Worm (Caenorhabditis elegans) whole organism, late embryonic: ENCODE results near the gene mrp-6.
A peak's percentile ranks its signal among the peaks of the same experiment; 100 is the strongest.

Source experiments
- C08G9.2 ChIP-seq: sonication (generic microtip); optimal IDR thresholded peaks from 2 replicates; lab custom pipeline; 2016; ENCODE audit warnings: mild to moderate bottlenecking, missing genetic modification characterization, moderate library complexity, missing compliant biosample characterization
- F13H6.1 ChIP-seq: sonication (generic microtip); optimal IDR thresholded peaks from 2 replicates; lab custom pipeline; 2016; ENCODE audit warnings: missing genetic modification characterization, missing compliant biosample characterization
- K02D7.2 ChIP-seq: sonication (generic microtip); optimal IDR thresholded peaks from 2 replicates; lab custom pipeline; 2017; ENCODE audit warnings: mild to moderate bottlenecking, missing genetic modification characterization, missing compliant biosample characterization
- T23F11.4 ChIP-seq: fragments of 200-800 bp; sonication (Bioruptor generic); optimal IDR thresholded peaks from 2 replicates; lab custom pipeline; 2018; ENCODE audit warnings: mild to moderate bottlenecking, missing genetic modification characterization, missing compliant biosample characterization
- Y22D7AL.16 ChIP-seq: sonication (generic microtip); optimal IDR thresholded peaks from 2 replicates; lab custom pipeline; 2016; ENCODE audit warnings: missing genetic modification characterization, missing compliant biosample characterization
- ahr-1 ChIP-seq: sonication (generic microtip); optimal IDR thresholded peaks from 2 replicates; lab custom pipeline; 2016; ENCODE audit warnings: missing genetic modification characterization, missing compliant biosample characterization
- ama-1 ChIP-seq: fragments of 150-350 bp; optimal IDR thresholded peaks from 2 replicates; lab custom pipeline; 2014
- ceh-14 ChIP-seq: sonication (generic microtip); optimal IDR thresholded peaks from 2 replicates; lab custom pipeline; 2016; ENCODE audit warnings: missing genotype, missing genetic modification characterization, missing compliant biosample characterization
- ceh-18 ChIP-seq: sonication (generic microtip); optimal IDR thresholded peaks from 2 replicates; lab custom pipeline; 2016; ENCODE audit warnings: missing genetic modification characterization, missing compliant biosample characterization
- ceh-19 ChIP-seq: fragments of 200-800 bp; sonication (Bioruptor generic); optimal IDR thresholded peaks from 2 replicates; lab custom pipeline; 2018; ENCODE audit warnings: mild to moderate bottlenecking, missing genetic modification characterization, missing compliant biosample characterization
- ceh-2 ChIP-seq: sonication (generic microtip); optimal IDR thresholded peaks from 2 replicates; lab custom pipeline; 2016; ENCODE audit warnings: missing genotype, missing genetic modification characterization, missing compliant biosample characterization
- ceh-22 ChIP-seq: sonication (generic microtip); optimal IDR thresholded peaks from 2 replicates; lab custom pipeline; 2017; ENCODE audit warnings: missing biosample characterization, missing genetic modification characterization
- ceh-24 ChIP-seq: sonication (generic microtip); optimal IDR thresholded peaks from 2 replicates; lab custom pipeline; 2016; ENCODE audit warnings: mild to moderate bottlenecking, missing genetic modification characterization, missing compliant biosample characterization
- ceh-30 ChIP-seq: fragments of 150-350 bp; optimal IDR thresholded peaks from 2 replicates; lab custom pipeline; 2014; ENCODE audit warnings: missing biosample characterization, missing genetic modification characterization
- ceh-31 ChIP-seq: sonication (generic microtip); optimal IDR thresholded peaks from 2 replicates; lab custom pipeline; 2016; ENCODE audit warnings: missing genetic modification characterization, missing compliant biosample characterization
- ceh-45 ChIP-seq: fragments of 200-800 bp; sonication (Bioruptor generic); IDR thresholded peaks from 2 replicates; pipeline ENCODE4 v1.3.6; 2022; ENCODE audit warnings: missing genetic modification reagents, missing genetic modification characterization, missing compliant biosample characterization
- ceh-48 ChIP-seq: sonication (generic microtip); optimal IDR thresholded peaks from 2 replicates; lab custom pipeline; 2016; ENCODE audit warnings: missing genetic modification characterization, inconsistent platforms, missing compliant biosample characterization
- ceh-6 ChIP-seq: fragments of 200-800 bp; sonication (Bioruptor generic); optimal IDR thresholded peaks from 2 replicates; lab custom pipeline; 2018; ENCODE audit warnings: mild to moderate bottlenecking, missing genetic modification characterization, missing compliant biosample characterization
- che-1 ChIP-seq: sonication (generic microtip); optimal IDR thresholded peaks from 2 replicates; lab custom pipeline; 2016; ENCODE audit warnings: mild to moderate bottlenecking, missing genetic modification characterization, missing compliant biosample characterization
- dmd-4 ChIP-seq: sonication (generic microtip); optimal IDR thresholded peaks from 2 replicates; lab custom pipeline; 2016; ENCODE audit warnings: borderline replicate concordance, missing genetic modification characterization, missing compliant biosample characterization
- dve-1 ChIP-seq: sonication (generic microtip); optimal IDR thresholded peaks from 2 replicates; lab custom pipeline; 2017; ENCODE audit warnings: antibody characterized with exemption, mild to moderate bottlenecking, missing genetic modification characterization, missing compliant biosample characterization
- elt-4 ChIP-seq: sonication (generic microtip); optimal IDR thresholded peaks from 2 replicates; lab custom pipeline; 2016; ENCODE audit warnings: missing genetic modification characterization, missing compliant biosample characterization
- ets-4 ChIP-seq: sonication (generic microtip); optimal IDR thresholded peaks from 2 replicates; lab custom pipeline; 2016; ENCODE audit warnings: missing genetic modification characterization, missing compliant biosample characterization
- eyg-1 ChIP-seq: sonication (generic microtip); optimal IDR thresholded peaks from 2 replicates; lab custom pipeline; 2016; ENCODE audit warnings: missing genotype, missing genetic modification characterization, missing compliant biosample characterization
- fkh-10 ChIP-seq: fragments of 150-350 bp; optimal IDR thresholded peaks from 2 replicates; lab custom pipeline; 2014; ENCODE audit warnings: missing biosample characterization, missing genetic modification reagents, missing genetic modification characterization
- fkh-6 ChIP-seq: sonication (generic microtip); optimal IDR thresholded peaks from 2 replicates; lab custom pipeline; 2016; ENCODE audit warnings: missing genetic modification characterization, missing compliant biosample characterization
- gmeb-2 ChIP-seq: sonication (generic microtip); optimal IDR thresholded peaks from 2 replicates; lab custom pipeline; 2016; ENCODE audit warnings: missing genetic modification characterization, inconsistent platforms, missing compliant biosample characterization
- hlh-13 ChIP-seq: fragments of 200-800 bp; sonication (Bioruptor generic); optimal IDR thresholded peaks from 2 replicates; lab custom pipeline; 2018; ENCODE audit warnings: mild to moderate bottlenecking, missing genetic modification characterization, missing compliant biosample characterization
- hlh-15 ChIP-seq: sonication (generic microtip); optimal IDR thresholded peaks from 2 replicates; lab custom pipeline; 2016; ENCODE audit warnings: missing genetic modification characterization, missing compliant biosample characterization
- hlh-30 ChIP-seq: sonication (generic microtip); optimal IDR thresholded peaks from 2 replicates; lab custom pipeline; 2017; ENCODE audit warnings: antibody characterized with exemption, missing genetic modification characterization, missing compliant biosample characterization; ENCODE audit not compliant: insufficient read depth
- hlh-6 ChIP-seq: sonication (generic microtip); optimal IDR thresholded peaks from 2 replicates; lab custom pipeline; 2016; ENCODE audit warnings: missing genotype, missing genetic modification characterization, missing compliant biosample characterization
- lim-6 ChIP-seq: sonication (generic microtip); optimal IDR thresholded peaks from 2 replicates; lab custom pipeline; 2016; ENCODE audit warnings: missing genetic modification characterization, missing compliant biosample characterization
- lin-11 ChIP-seq: fragments of 200-800 bp; sonication (Bioruptor generic); optimal IDR thresholded peaks from 2 replicates; lab custom pipeline; 2018; ENCODE audit warnings: mild to moderate bottlenecking, missing genetic modification characterization, missing compliant biosample characterization
- madf-2 ChIP-seq: sonication (generic microtip); optimal IDR thresholded peaks from 2 replicates; lab custom pipeline; 2017; ENCODE audit warnings: missing genetic modification characterization, missing compliant biosample characterization
- mec-3 ChIP-seq: sonication (generic microtip); optimal IDR thresholded peaks from 2 replicates; lab custom pipeline; 2016; ENCODE audit warnings: borderline replicate concordance, missing genetic modification characterization, missing compliant biosample characterization
- nfya-1 ChIP-seq: sonication (generic microtip); optimal IDR thresholded peaks from 2 replicates; lab custom pipeline; 2017; ENCODE audit warnings: missing genetic modification characterization, mild to moderate bottlenecking, missing compliant biosample characterization, antibody characterized with exemption, moderate library complexity
- nhr-11 ChIP-seq: fragments of 150-350 bp; optimal IDR thresholded peaks from 2 replicates; lab custom pipeline; 2014; ENCODE audit warnings: missing biosample characterization, missing genetic modification characterization
- pat-9 ChIP-seq: fragments of 200-800 bp; sonication (Bioruptor generic); optimal IDR thresholded peaks from 2 replicates; lab custom pipeline; 2018; ENCODE audit warnings: mild to moderate bottlenecking, missing genetic modification characterization, moderate library complexity, missing compliant biosample characterization
- pax-1 ChIP-seq: fragments of 150-350 bp; optimal IDR thresholded peaks from 2 replicates; lab custom pipeline; 2014; ENCODE audit warnings: missing biosample characterization, missing genetic modification characterization
- pha-2 ChIP-seq: sonication (generic microtip); optimal IDR thresholded peaks from 2 replicates; lab custom pipeline; 2017; ENCODE audit warnings: mild to moderate bottlenecking, missing genetic modification characterization, missing compliant biosample characterization
- pha-4 ChIP-seq: fragments of 150-350 bp; optimal IDR thresholded peaks from 2 replicates; lab custom pipeline; 2018; ENCODE audit warnings: missing biosample characterization, missing genetic modification reagents, missing genetic modification characterization
- pqm-1 ChIP-seq: sonication (generic microtip); optimal IDR thresholded peaks from 2 replicates; lab custom pipeline; 2016; ENCODE audit warnings: missing genetic modification characterization, missing compliant biosample characterization
- ref-2 ChIP-seq: sonication (generic microtip); optimal IDR thresholded peaks from 2 replicates; lab custom pipeline; 2016; ENCODE audit warnings: missing genetic modification characterization, missing compliant biosample characterization
- rnt-1 ChIP-seq: sonication (generic microtip); optimal IDR thresholded peaks from 2 replicates; lab custom pipeline; 2016; ENCODE audit warnings: missing genetic modification characterization, missing compliant biosample characterization
- sox-2 ChIP-seq: fragments of 200-800 bp; sonication (Bioruptor generic); IDR thresholded peaks from 2 replicates; pipeline ENCODE4 v1.3.6; 2022; ENCODE audit warnings: missing genetic modification reagents, missing genetic modification characterization, missing compliant biosample characterization
- sox-4 ChIP-seq: sonication (generic microtip); optimal IDR thresholded peaks from 2 replicates; lab custom pipeline; 2017; ENCODE audit warnings: mild to moderate bottlenecking, missing genetic modification characterization, inconsistent platforms, missing compliant biosample characterization
- syd-9 ChIP-seq: sonication (generic microtip); optimal IDR thresholded peaks from 2 replicates; lab custom pipeline; 2016; ENCODE audit warnings: mild to moderate bottlenecking, missing genetic modification characterization, moderate library complexity, missing compliant biosample characterization
- tbx-2 ChIP-seq: sonication (generic microtip); optimal IDR thresholded peaks from 2 replicates; lab custom pipeline; 2016; ENCODE audit warnings: missing genetic modification characterization, missing compliant biosample characterization
- ttx-3 ChIP-seq: sonication (generic microtip); optimal IDR thresholded peaks from 2 replicates; lab custom pipeline; 2016; ENCODE audit warnings: missing genetic modification reagents, missing genetic modification characterization, missing compliant biosample characterization
- unc-42 ChIP-seq: sonication (generic microtip); optimal IDR thresholded peaks from 2 replicates; lab custom pipeline; 2016; ENCODE audit warnings: missing genotype, missing genetic modification characterization, missing compliant biosample characterization
- unc-55 ChIP-seq: sonication (generic microtip); optimal IDR thresholded peaks from 2 replicates; lab custom pipeline; 2017; ENCODE audit warnings: missing biosample characterization, missing genetic modification reagents, missing genetic modification characterization
- unc-86 ChIP-seq: sonication (generic microtip); optimal IDR thresholded peaks from 2 replicates; lab custom pipeline; 2016; ENCODE audit warnings: missing genetic modification characterization, missing compliant biosample characterization
- zip-5 ChIP-seq: sonication (generic microtip); optimal IDR thresholded peaks from 2 replicates; lab custom pipeline; 2016; ENCODE audit warnings: missing genetic modification characterization, missing compliant biosample characterization
- ztf-16 ChIP-seq: sonication (generic microtip); optimal IDR thresholded peaks from 2 replicates; lab custom pipeline; 2017; ENCODE audit warnings: missing genetic modification characterization, missing compliant biosample characterization

mrp-6 gene

DNA sequence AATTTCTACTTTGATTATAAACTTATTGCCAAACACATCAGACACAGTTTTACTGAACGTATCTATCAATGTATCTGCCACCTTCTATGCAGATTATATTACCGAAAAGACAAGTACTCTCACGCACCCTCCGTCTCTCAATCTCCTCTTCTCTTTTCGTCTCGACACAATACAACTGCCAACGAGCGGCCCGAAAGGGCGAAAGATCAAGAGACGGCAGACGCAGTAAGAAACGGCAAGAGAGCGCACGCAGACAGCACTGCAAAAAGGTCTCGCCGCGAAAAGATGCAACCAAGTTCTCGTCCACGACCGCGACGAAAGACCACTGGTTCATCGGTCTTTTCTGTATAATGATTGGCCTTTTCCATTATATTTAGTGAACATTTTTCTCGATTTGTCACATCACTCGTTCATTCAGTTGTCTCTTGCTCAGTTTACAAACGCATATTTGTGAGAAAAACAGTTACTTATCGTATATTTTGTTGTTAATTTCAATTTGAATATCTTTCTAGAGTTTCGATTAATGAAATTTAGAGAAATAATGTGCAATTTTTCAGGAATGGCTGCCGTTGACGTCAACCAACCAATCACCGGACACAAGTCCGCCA lies 4.1 kb upstream of the mrp-6 start, which contains the start of gene vha-12:
TSS of gene vha-12 (plus strand) at position 558 of the 608 bp plus-strand sequence.
- peak; percentile 51 for TF ChIP-seq hlh-30 (tag; lab: Kevin White, UChicago)
- no peak for TF ChIP-seq nhr-11 (tag; lab: Kevin White, UChicago)
- peak; percentile 32; the same call in 1 of the 2 replicates for TF ChIP-seq sox-2 (GFP tag; lab: Robert Waterston, UW)
- no peak for TF ChIP-seq Y22D7AL.16 (tag; lab: Kevin White, UChicago)
- no peak for TF ChIP-seq ceh-6 (GFP tag; lab: Kevin White, UChicago)
- TF ChIP-seq ztf-16 (tag; lab: Kevin White, UChicago): no peak
- peak; percentile 70 for TF ChIP-seq dve-1 (tag; lab: Kevin White, UChicago)
- no peak for TF ChIP-seq ceh-45 (GFP tag; lab: Robert Waterston, UW)
- peak; percentile 50 for TF ChIP-seq dmd-4 (tag; lab: Kevin White, UChicago)
- TF ChIP-seq T23F11.4 (GFP tag; lab: Kevin White, UChicago): no peak
- TF ChIP-seq ets-4: peak; percentile 77
- TF ChIP-seq zip-5 (tag; lab: Kevin White, UChicago): no peak
- TF ChIP-seq ceh-24 (tag; lab: Kevin White, UChicago): no peak
- peak; percentile 66 for TF ChIP-seq unc-55 (GFP tag; lab: Kevin White, UChicago)
- TF ChIP-seq hlh-6: no peak
- no peak for TF ChIP-seq madf-2 (tag; lab: Kevin White, UChicago)
- TF ChIP-seq ceh-31 (tag; lab: Kevin White, UChicago): peak; percentile 87
- TF ChIP-seq C08G9.2 (tag; lab: Kevin White, UChicago): no peak
- no peak for TF ChIP-seq lin-11 (tag; lab: Kevin White, UChicago)
- peak; percentile 18 for TF ChIP-seq ceh-14 (tag; lab: Kevin White, UChicago)
- no peak for TF ChIP-seq unc-86 (tag; lab: Kevin White, UChicago)
- TF ChIP-seq ceh-22 (tag; lab: Kevin White, UChicago): no peak
- TF ChIP-seq ttx-3: no peak
- no peak for TF ChIP-seq ceh-30 (tag; lab: Kevin White, UChicago)
- TF ChIP-seq pat-9 (tag; lab: Kevin White, UChicago): no peak
- no peak for TF ChIP-seq pha-4 (tag; lab: Kevin White, UChicago)
- TF ChIP-seq lim-6 (tag; lab: Kevin White, UChicago): no peak
- peak; percentile 82 for TF ChIP-seq unc-42 (tag; lab: Kevin White, UChicago)
- TF ChIP-seq ceh-48 (tag; lab: Kevin White, UChicago): no peak
- peak; percentile 24 for TF ChIP-seq pha-2 (tag; lab: Kevin White, UChicago)
- TF ChIP-seq mec-3 (tag; lab: Kevin White, UChicago): no peak
- no peak for TF ChIP-seq ref-2 (tag; lab: Kevin White, UChicago)
- no peak for TF ChIP-seq ceh-19 (GFP tag; lab: Kevin White, UChicago)
- no peak for TF ChIP-seq gmeb-2 (tag; lab: Kevin White, UChicago)
- TF ChIP-seq ahr-1 (tag; lab: Kevin White, UChicago): no peak
- no peak for TF ChIP-seq pqm-1 (tag; lab: Kevin White, UChicago)
- no peak for TF ChIP-seq K02D7.2 (tag; lab: Kevin White, UChicago)
- no peak for TF ChIP-seq che-1 (tag; lab: Kevin White, UChicago)
- TF ChIP-seq fkh-6 (tag; lab: Kevin White, UChicago): no peak
- TF ChIP-seq eyg-1 (tag; lab: Kevin White, UChicago): no peak
- no peak for TF ChIP-seq fkh-10 (GFP tag; lab: Kevin White, UChicago)
- TF ChIP-seq sox-4 (tag; lab: Kevin White, UChicago): no peak
- TF ChIP-seq ceh-2 (tag; lab: Kevin White, UChicago): peak; percentile 29
- peak; percentile 83 for TF ChIP-seq tbx-2 (tag; lab: Kevin White, UChicago)
- TF ChIP-seq F13H6.1 (tag; lab: Kevin White, UChicago): no peak
- no peak for TF ChIP-seq hlh-13
- peak; percentile 45 for TF ChIP-seq ama-1 (lab: Kevin White, UChicago)
- peak; percentile 86 for TF ChIP-seq nfya-1 (tag; lab: Kevin White, UChicago)
- TF ChIP-seq pax-1: peak; percentile 76
- TF ChIP-seq ceh-18 (tag; lab: Kevin White, UChicago): peak; percentile 64
- peak; percentile 48 for TF ChIP-seq rnt-1 (tag; lab: Kevin White, UChicago)
- no peak for TF ChIP-seq hlh-15
- TF ChIP-seq syd-9 (tag; lab: Kevin White, UChicago): no peak
- TF ChIP-seq elt-4 (tag; lab: Kevin White, UChicago): no peak
